Worm (Caenorhabditis elegans): ENCODE measurements around the gene C01G10.7.
"Not testable (repeated sequence)": the region's sequence is repeated elsewhere in the genome, so short reads cannot be mapped to it uniquely, and the experiment has no call there.

Gene C01G10.7

DNA sequence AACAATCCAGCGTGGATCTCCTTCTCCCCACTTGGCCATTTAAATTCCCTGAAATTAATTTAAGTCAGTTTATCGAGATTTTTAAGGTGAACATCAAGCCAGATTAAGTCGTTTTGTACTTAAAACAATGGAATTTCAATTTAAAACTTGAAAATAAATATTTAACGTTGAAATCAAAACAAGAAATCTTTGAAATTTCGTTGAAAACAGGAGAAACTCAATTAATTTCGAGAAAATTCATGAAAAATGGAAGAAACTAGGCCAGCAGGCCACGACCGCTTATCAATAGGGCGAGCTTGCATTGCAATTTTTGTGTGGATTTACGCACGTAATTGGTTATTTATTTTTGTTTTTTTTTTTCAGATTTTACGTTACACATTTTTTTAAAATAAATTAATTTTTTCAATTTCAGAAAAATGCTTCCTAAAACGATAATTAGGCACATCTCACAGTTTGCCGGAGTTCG, at the start of gene C01G10.7, which contains the start of gene ahsa-1:
Gene C01G10.7, plus strand, starts transcription at position 413 of the 466 bp plus-strand sequence.
Gene ahsa-1, minus strand, starts transcription at position 51 of the 466 bp plus-strand sequence.
- no peak for TF ChIP-seq unc-62 (GFP tag; optimal IDR thresholded peaks at IDR 0.05)

DNA sequence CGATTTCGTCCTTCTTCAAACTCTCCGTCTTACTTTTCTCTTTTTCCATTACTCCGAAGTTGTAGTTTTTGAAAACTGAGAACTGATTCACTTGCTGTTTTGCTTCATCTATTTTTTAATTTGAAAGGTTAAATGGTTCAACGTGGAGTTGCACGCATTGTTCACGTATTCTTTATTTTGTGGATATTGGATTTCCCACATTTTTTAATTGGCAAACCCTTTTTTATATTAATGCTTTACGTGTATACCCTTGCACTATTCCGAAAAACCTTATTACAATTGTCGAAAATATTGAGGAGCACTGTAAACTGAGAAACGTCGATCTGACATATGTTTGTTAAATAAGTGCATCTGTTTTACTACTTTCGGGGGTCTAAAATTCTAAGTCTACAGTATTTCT, 48.8 kb upstream of the C01G10.7 start, which contains the start of gene melo-3:
Gene melo-3, minus strand, starts transcription at position 101 of the 400 bp plus-strand sequence.
- TF ChIP-seq unc-62 (GFP tag; optimal IDR thresholded peaks at IDR 0.05), result not testable (repeated sequence)

DNA sequence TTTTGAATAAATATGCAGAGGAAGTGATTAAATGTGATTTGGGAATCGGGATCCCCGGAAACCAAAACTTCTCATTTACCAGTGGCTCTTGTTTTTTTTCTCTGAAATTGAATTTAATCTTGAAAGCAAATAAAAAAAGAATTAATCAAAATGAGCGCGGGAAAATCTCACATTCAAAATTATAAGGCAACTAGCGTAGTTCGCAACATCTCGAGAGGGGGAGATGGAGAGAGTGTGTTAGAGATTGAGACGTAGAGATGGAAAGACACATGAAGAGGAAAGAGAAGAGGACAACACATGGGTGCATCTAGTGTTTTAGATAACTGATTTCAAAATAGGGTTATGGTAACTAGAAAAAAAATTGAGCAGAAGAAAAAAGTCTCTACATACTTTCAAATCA, 37.4 kb upstream of the C01G10.7 start, which contains the start of gene sdc-3:
Gene sdc-3, minus strand, starts transcription at position 101 of the 400 bp plus-strand sequence.
- no peak for TF ChIP-seq unc-62 (GFP tag; optimal IDR thresholded peaks at IDR 0.05)

DNA sequence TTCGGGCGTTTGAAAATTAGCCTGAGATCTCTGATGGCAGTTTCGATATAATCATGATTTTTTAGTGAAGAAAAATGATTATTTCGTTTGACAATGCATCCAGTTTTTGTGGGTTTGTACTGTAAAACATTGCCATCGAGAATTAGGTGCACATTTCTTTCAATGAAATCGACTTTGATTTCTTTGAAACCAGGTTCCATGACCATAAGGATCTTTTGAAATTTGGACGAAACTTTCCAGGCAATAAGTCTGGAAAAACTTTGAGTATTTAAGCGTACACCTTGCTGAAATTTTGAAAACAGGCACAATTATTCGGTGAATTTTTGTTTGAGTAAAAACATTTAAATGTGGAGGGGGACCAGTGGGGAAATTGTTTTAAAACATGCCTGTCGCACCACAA, 33.8 kb upstream of the C01G10.7 start:
- TF ChIP-seq unc-62 (GFP tag; optimal IDR thresholded peaks at IDR 0.05), result no peak

DNA sequence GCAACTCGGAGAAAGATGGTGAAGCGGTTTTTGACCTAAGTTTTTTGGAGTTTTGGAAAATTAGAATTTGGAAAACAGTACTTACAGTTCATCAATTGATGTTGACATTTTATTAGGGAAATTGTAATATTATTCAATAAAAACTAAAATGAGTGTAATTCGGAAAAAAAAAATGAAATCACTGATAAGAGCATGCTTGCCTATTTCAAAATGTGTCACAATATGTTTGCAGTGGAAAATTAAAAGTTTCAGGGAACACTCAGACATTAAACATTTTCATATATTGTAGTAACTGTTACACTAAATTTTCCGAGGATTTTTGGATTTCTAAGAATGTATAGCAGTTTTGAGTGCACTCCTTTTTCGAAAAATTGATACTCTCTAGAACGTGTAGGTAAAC, 33.2 kb upstream of the C01G10.7 start, which contains the start of the genes fbxa-82 and C25D7.5:
Gene fbxa-82, minus strand, starts transcription at position 163 of the 400 bp plus-strand sequence.
Gene C25D7.5, plus strand, starts transcription at position 283 of the 400 bp plus-strand sequence.
- no peak for TF ChIP-seq unc-62 (GFP tag; optimal IDR thresholded peaks at IDR 0.05)

DNA sequence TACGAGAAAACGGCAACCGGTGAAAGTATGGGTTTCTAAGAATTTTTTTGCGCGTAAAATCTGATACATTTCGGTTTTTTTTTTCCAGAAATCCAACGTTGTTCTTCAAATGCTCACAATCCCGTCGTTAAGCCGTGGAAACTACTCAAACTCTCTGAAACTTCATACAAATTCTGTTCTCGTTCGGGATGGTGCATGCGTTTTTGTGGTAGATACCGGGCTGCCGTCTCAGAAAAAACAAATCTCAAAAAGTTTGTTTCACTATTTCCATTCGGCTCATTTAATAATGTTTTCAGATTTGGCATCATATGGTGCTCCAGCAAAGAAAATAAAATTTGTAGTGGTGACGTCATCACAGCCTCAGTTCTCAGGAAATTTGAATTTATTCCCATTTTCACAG, 30.8 kb upstream of the C01G10.7 start:
- TF ChIP-seq unc-62 (GFP tag; optimal IDR thresholded peaks at IDR 0.05), result no peak

DNA sequence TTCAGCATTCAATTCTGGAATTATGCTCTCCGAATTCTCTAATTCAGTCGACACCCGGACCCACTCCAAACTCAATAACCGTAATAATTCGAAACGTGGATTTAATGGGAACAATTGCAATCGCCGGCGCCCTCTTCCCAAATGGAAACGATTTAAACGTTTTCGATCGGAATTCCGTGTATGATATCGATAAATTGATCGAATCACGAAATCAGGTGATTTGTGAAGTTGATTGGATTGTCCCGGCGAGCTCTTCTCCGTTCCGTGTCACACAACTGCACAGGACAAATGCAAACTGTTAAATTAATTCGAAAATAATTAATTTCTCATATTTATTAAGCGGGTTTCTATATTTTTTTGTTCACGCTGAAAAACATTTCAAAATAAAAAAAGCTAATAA, 29.7 kb upstream of the C01G10.7 start, which contains the start of gene C25D7.16:
Gene C25D7.16, plus strand, starts transcription at position 301 of the 400 bp plus-strand sequence.
- TF ChIP-seq unc-62 (GFP tag; optimal IDR thresholded peaks at IDR 0.05), result no peak

DNA sequence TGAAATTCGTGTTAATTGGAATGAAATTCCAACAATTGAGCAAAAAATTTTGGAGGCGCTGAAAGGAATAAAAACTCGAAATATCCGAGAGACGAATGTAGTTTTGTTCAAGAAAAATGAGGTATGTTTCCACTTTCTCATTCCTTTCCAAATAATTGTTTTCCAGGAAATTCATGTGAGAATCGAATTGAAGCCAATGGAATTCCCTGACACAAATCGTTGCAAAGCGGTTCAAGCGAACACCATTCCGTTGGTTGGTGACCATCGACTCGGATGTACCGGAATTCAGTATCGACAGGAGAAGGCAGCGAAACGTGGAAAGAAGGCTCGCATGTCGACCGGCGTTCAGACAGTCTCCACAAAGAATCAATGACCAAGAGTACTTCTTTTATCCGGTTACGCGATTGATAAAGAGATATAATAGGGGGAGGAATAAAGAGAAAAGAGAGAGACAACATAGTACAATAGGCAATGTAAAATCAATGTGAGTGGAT, 29.2 kb upstream of the C01G10.7 start:
- TF ChIP-seq unc-62 (GFP tag; optimal IDR thresholded peaks at IDR 0.05), result no peak

DNA sequence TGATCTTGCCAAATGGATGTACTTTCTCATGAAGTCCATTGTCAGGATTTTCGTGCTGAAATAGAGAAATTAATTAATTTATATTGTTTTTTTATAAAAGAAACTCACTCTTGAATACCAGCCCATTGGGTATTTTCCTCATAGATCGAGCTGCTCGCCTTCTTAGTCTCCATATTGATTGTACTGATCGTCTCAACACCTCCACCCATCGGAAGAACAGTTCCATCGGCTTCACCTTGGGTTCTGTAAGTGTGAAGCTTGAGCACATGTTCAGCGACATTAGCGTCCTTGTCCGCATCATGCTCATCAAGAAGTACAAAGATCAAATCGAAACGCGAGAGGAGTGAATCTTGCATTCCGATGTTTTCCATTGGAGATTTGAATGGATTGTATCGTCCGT, 27.8 kb upstream of the C01G10.7 start:
- TF ChIP-seq unc-62 (GFP tag; optimal IDR thresholded peaks at IDR 0.05), result no peak

DNA sequence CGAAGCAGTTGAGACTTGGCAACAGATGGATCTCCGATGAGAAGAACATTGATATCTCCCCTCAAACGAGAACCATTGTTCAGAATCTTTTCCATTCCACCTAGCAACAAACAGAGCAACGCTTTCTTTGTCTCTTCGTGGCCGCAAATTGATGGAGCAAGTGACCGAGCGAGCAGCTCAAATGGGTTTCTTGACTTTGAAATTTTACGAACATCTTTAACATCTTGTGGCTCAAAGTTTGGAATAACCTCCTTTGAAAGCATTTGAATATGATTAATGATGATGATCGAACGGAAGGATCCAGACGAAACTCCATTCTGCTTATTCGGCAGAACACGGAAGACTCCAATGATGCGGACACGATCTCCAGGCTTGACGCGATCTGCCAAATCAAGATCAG, 27.1 kb upstream of the C01G10.7 start:
- no peak for TF ChIP-seq unc-62 (GFP tag; optimal IDR thresholded peaks at IDR 0.05)

DNA sequence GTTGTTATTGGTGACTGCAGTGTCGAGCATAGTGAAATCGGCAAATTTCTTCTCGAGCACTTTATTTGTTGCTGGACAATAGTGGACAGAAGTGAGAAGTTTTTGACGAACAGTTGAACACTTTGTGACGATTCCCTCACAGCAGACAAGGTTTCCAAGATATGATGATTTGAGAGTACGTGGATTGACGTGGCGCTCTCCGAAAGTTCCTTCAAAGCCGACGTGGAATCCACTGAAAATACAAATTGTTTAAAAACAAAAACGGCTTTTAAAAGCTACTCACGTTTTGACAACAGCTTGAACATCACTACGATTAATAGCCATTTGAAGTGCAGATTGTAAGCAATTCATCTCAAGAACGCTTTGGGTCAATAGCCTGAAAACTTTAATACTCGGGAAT, 26.6 kb upstream of the C01G10.7 start:
- no peak for TF ChIP-seq unc-62 (GFP tag; optimal IDR thresholded peaks at IDR 0.05)

DNA sequence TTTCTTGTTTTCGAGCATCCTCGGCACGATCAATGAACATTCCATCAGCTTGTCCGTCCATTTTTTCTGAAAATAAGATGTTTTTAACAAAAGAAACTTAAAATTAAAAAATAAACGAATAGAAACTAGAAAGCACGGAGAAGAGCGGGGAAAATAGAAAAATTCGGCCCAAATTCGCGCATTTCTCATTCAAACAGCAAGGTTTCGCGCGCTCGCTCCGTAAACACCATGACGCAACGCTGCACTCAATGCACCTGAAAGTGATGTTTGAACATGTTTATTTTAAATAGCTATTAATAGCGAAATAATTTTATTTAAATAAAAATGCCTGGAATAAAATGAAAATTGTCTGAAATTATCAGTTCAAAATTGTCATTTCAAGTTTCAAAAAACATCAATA, 26.0 kb upstream of the C01G10.7 start, which contains the start of the genes mcm-3 and C25D7.15:
Gene mcm-3, minus strand, starts transcription at position 66 of the 400 bp plus-strand sequence.
Gene C25D7.15, plus strand, starts transcription at position 275 of the 400 bp plus-strand sequence.
- no peak for TF ChIP-seq unc-62 (GFP tag; optimal IDR thresholded peaks at IDR 0.05)

DNA sequence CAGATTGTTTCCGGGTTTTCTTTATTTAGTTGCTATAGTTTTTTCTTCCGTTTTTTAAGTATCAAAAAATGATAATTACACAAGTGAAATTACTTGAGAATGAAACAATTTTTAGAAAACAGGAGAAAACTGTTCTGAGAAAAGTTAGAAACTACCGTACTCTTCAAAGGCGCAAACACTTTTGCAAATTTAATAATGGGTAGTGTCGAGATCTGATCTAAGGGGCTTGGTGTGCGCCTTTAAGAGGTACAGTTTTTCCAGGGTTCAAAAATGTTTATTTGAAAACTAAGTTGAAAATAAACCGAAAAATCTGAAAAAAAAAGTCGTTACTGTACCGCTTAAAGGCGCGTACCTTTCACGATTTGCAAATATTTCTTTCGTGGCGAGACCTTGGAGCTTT, 25.0 kb upstream of the C01G10.7 start:
- no peak for TF ChIP-seq unc-62 (GFP tag; optimal IDR thresholded peaks at IDR 0.05)

DNA sequence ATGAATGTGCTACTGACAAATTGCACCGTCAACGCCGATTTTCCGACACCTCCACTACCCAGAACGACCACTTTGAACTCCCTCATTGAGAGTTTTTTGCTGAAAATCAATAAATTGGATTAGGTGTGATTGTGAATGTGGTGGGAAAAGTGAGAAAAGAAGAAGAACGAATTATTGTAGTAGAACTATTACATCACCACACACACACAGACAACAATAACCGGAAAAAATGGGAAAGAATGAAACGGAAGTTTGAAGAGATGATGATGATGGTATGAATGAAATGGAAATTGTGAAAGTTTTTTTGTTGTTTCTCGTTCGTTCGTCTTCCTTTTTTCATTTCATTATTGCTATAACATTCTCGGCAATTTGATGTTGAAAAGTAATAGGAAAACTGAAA, 21.6 kb upstream of the C01G10.7 start, which contains the start of gene rap-2:
Gene rap-2, minus strand, starts transcription at position 101 of the 400 bp plus-strand sequence.
- no peak for TF ChIP-seq unc-62 (GFP tag; optimal IDR thresholded peaks at IDR 0.05)

DNA sequence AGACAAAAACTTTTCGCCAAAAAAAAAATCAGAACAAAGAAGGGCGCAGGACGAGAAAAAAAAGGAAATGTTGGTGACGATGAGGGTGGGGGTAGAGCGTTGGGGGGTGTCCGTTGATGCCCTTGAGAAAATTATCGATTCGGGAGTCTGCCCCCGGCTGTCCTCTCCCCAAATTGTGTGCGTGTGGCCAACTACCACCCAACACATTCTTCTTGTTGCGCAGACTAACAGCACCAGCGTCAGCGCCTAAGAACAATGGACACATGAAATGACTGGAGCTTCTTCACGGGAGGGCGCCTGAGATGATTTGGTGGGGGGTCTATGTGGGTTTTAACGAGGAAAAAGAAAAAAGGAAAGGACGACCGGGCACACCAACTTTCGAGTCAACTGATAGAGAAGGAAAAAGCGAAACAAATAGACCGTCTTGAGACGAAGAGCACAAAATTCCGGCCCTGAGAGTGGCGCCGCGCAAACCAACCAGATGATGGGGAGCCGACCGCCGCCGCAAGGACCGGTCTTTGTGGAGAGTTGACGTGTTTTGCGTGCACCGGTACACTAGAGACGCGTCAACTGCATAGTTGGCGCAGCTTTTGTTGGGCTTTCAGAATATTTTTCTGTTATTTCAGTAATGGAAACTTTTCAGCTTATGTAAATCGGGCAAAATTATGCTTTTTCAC, 20.3 kb upstream of the C01G10.7 start, which contains the start of gene C25D7.9:
Gene C25D7.9, plus strand, starts transcription at position 68 of the 677 bp plus-strand sequence.
- TF ChIP-seq unc-62 (GFP tag; optimal IDR thresholded peaks at IDR 0.05), result no peak

DNA sequence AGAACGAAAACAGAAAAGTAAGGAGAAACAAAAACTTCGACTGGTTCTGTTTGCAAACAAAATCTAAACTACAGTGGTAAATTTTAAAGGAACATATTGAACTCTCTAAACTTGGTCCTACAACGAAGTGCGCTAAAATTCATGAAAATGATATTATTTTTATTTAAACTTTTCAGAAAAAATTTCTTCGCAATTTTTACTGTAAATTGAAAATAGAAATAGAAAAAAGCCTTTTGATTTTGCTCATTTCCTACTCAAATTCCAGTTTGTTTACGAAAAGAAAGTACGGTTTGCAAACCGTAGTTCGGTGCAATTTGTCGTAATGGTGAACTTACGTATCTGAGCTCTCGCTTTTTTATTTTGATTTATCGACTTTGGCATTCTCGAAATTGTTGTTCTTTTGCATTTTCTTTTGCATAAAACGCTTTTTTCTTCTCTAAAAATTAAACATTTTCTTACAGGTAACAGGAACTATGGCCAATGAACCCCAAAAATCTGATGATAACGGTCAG, 19.7 kb upstream of the C01G10.7 start, which contains the start of gene otub-1:
Gene otub-1, plus strand, starts transcription at position 462 of the 512 bp plus-strand sequence.
- TF ChIP-seq unc-62 (GFP tag; optimal IDR thresholded peaks at IDR 0.05), result no peak

Measured in whole organism, dauer.